Worm (Caenorhabditis elegans) whole organism, young adult: ENCODE data around the gene rga-9.

Source experiments
- ama-1 ChIP-seq, 3 experiments: fragments of 150-350 bp in 1 of 3; sonication (generic microtip) in 2 of 3; optimal IDR thresholded peaks; 2 replicates each; lab custom pipeline; 2014 to 2018; ENCODE audit warnings: missing biosample characterization in 2 of 3, missing genetic modification characterization in 2 of 3, missing genetic modification reagents in 2 of 3
- bed-1 ChIP-seq: fragments of 200-800 bp; sonication (Bioruptor generic); IDR thresholded peaks from 2 replicates; pipeline ENCODE4 v1.3.6; 2022; ENCODE audit warnings: missing genetic modification reagents, missing genetic modification characterization, missing compliant biosample characterization
- ceh-27 ChIP-seq: fragments of 200-800 bp; sonication (Bioruptor generic); optimal IDR thresholded peaks from 2 replicates; lab custom pipeline; 2018; ENCODE audit warnings: mild to moderate bottlenecking, missing genetic modification characterization, moderate library complexity, missing compliant biosample characterization
- dpff-1 ChIP-seq: sonication (generic microtip); optimal IDR thresholded peaks from 2 replicates; lab custom pipeline; 2017; ENCODE audit warnings: mild to moderate bottlenecking, missing genetic modification characterization, missing compliant biosample characterization
- hlh-12 ChIP-seq: sonication (generic microtip); optimal IDR thresholded peaks from 2 replicates; lab custom pipeline; 2016; ENCODE audit warnings: missing genetic modification characterization, missing compliant biosample characterization
- lir-1 ChIP-seq: fragments of 200-800 bp; sonication (Bioruptor generic); conservative IDR thresholded peaks from 2 replicates; pipeline ENCODE4 v1.3.6; 2022; ENCODE audit warnings: missing genetic modification reagents, missing genetic modification characterization, missing compliant biosample characterization
- madf-10 ChIP-seq: sonication (generic microtip); optimal IDR thresholded peaks from 2 replicates; lab custom pipeline; 2016; ENCODE audit warnings: mild to moderate bottlenecking, missing genetic modification characterization, missing compliant biosample characterization
- nfya-1 ChIP-seq: sonication (generic microtip); optimal IDR thresholded peaks from 2 replicates; lab custom pipeline; 2017; ENCODE audit warnings: antibody characterized with exemption, missing compliant biosample characterization, missing genetic modification characterization, borderline replicate concordance; ENCODE audit not compliant: insufficient read depth
- nfyb-1 ChIP-seq: fragments of 200-800 bp; sonication (Bioruptor generic); IDR thresholded peaks from 2 replicates; pipeline ENCODE4 v1.3.6; 2022; ENCODE audit warnings: missing genetic modification reagents, missing genetic modification characterization, missing compliant biosample characterization
- rpc-1 ChIP-seq, 2 experiments: fragments of 150-350 bp in 1 of 2; sonication (generic microtip) in 1 of 2; optimal IDR thresholded peaks; 2 replicates each; lab custom pipeline; 2014 to 2018; ENCODE audit warnings: missing biosample characterization in 1 of 2, missing genetic modification characterization in 1 of 2, missing genetic modification reagents in 1 of 2, missing genotype in 1 of 2
- snpc-4 ChIP-seq, 5 experiments: fragments of 150-350 bp in 1 of 5; sonication (generic microtip) in 4 of 5; optimal IDR thresholded peaks; 2 replicates each; lab custom pipeline; 2014 to 2018; ENCODE audit warnings: missing genetic modification characterization in 5 of 5, missing biosample characterization in 3 of 5, antibody characterized with exemption in 2 of 5, mild to moderate bottlenecking in 2 of 5, missing compliant biosample characterization in 2 of 5, missing genotype in 2 of 5, moderate library complexity in 2 of 5, missing genetic modification reagents in 1 of 5
- somi-1 ChIP-seq: fragments of 200-800 bp; sonication (Bioruptor generic); optimal IDR thresholded peaks from 2 replicates; lab custom pipeline; 2018; ENCODE audit warnings: mild to moderate bottlenecking, missing genetic modification characterization, missing compliant biosample characterization
- unc-62 ChIP-seq: fragments of 150-350 bp; optimal IDR thresholded peaks from 2 replicates; lab custom pipeline; 2014; ENCODE audit warnings: missing biosample characterization, missing genetic modification reagents, missing genetic modification characterization
- ztf-3 ChIP-seq: fragments of 200-800 bp; sonication (Bioruptor generic); optimal IDR thresholded peaks from 2 replicates; lab custom pipeline; 2018; ENCODE audit warnings: mild to moderate bottlenecking, missing genetic modification characterization, missing compliant biosample characterization

DNA sequence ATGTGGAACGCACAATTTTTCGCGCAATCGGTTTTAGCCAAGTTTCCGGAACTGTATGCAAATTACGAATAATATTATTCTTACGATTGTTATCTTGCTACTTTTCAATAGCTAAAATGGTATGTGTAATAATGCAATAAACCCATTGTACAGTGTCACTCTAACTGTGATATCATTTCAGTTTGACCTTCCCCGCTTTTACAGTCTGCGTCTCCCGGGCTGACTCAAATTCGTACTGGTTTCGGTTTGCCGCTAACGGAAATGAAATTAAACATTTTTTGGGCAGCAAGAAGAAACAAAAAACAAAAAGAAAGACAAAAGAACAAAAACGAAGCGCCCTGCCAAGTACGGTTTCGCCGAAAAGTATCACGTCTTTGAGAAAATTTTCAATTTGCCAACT, 1.5 kb upstream of the rga-9 start:
- no peak for TF ChIP-seq unc-62 (GFP tag; lab: Kevin White, UChicago)
- no peak for TF ChIP-seq ztf-3
- no peak for TF ChIP-seq bed-1
- no peak for TF ChIP-seq ceh-27 (GFP tag; lab: Kevin White, UChicago)
- no peak for TF ChIP-seq dpff-1 (tag; lab: Kevin White, UChicago)
- no peak for TF ChIP-seq ama-1 (optimal IDR thresholded peaks at IDR 0.05; lab: Kevin White, UChicago)
- TF ChIP-seq ama-1 (GFP tag; optimal IDR thresholded peaks at IDR 0.05; lab: Kevin White, UChicago), result no peak
- TF ChIP-seq madf-10, result no peak
- no peak for TF ChIP-seq hlh-12 (tag; lab: Kevin White, UChicago)
- TF ChIP-seq nfya-1, result no peak
- TF ChIP-seq snpc-4 (GFP tag; optimal IDR thresholded peaks at IDR 0.05; lab: Kevin White, UChicago), result no peak
- TF ChIP-seq snpc-4 (tag; optimal IDR thresholded peaks at IDR 0.05; lab: Kevin White, UChicago), result no peak
- no peak for TF ChIP-seq rpc-1 (optimal IDR thresholded peaks at IDR 0.05; lab: Kevin White, UChicago)
- TF ChIP-seq rpc-1 (tag; optimal IDR thresholded peaks at IDR 0.05; lab: Kevin White, UChicago), result peak; percentile 12
- TF ChIP-seq somi-1 (GFP tag; lab: Kevin White, UChicago), result no peak
- no peak for TF ChIP-seq nfyb-1 (GFP tag; lab: Robert Waterston, UW)
- no peak for TF ChIP-seq lir-1 (GFP tag; lab: Robert Waterston, UW)
